Fruit fly (Drosophila melanogaster): ENCODE data around the gene CG32563.

CG32563 gene

DNA sequence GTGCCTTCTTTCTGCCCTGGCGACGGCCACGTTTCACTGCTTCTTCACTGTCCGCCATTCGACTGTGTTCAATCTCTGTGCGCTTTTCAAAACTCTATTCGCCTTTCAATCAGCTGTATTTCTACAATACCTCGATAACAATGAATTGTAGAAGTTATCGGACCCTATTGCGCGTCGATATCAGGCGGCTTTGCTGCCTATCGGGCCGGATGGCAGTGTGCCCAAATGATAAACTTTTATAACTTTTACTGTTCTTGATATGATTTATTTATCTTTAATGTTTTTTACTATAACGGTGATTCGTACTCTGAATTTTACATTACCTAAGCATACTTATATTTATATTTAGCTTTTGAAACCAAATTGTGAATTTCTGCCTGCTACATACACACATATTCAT, 36.6 kb downstream of the CG32563 start, which contains the start of gene CG8915 (continued):
- no peak for TF ChIP-seq CG3281 (GFP tag; optimal IDR thresholded peaks at IDR 0.05)
- TF ChIP-seq Elba2 (GFP tag; optimal IDR thresholded peaks at IDR 0.05) = no peak
- no peak for TF ChIP-seq toy (GFP tag; IDR thresholded peaks at IDR 0.05)
- peak; percentile 53 for TF ChIP-seq gfzf (GFP tag; optimal IDR thresholded peaks at IDR 0.05)
- TF ChIP-seq kay (GFP tag; optimal IDR thresholded peaks at IDR 0.05) = no peak
- no peak for TF ChIP-seq NC2β (GFP tag; optimal IDR thresholded peaks at IDR 0.05)
- TF ChIP-seq CG12236 (GFP tag; optimal IDR thresholded peaks at IDR 0.05) = no peak
- no peak for TF ChIP-seq CG10462 (GFP tag; optimal IDR thresholded peaks at IDR 0.05)
- no peak for TF ChIP-seq Mes4 (GFP tag; optimal IDR thresholded peaks at IDR 0.05)
- TF ChIP-seq CG4360 (GFP tag; IDR thresholded peaks at IDR 0.05) = no peak
- no peak for TF ChIP-seq Pdp1 (GFP tag; optimal IDR thresholded peaks at IDR 0.05)
- no peak for TF ChIP-seq Gug (GFP tag; IDR thresholded peaks at IDR 0.05)
- no peak for TF ChIP-seq unpg (GFP tag; optimal IDR thresholded peaks at IDR 0.05)
- no peak for TF ChIP-seq Dbx (GFP tag; IDR thresholded peaks at IDR 0.05)
- no peak for TF ChIP-seq klu (GFP tag; IDR thresholded peaks at IDR 0.05)
- TF ChIP-seq zen2 (GFP tag; IDR thresholded peaks at IDR 0.05; ENCODE audit: partially characterized antibody) = peak; percentile 63
- TF ChIP-seq CG10565 (GFP tag; optimal IDR thresholded peaks at IDR 0.05) = no peak
- no peak for TF ChIP-seq peb (GFP tag; IDR thresholded peaks at IDR 0.05)
- TF ChIP-seq hkb (optimal IDR thresholded peaks at IDR 0.05) = no peak
- TF ChIP-seq hkb (GFP tag; IDR thresholded peaks at IDR 0.05) = no peak
- no peak for TF ChIP-seq CG13123 (GFP tag; optimal IDR thresholded peaks at IDR 0.05)
- no peak for TF ChIP-seq gcm (GFP tag; optimal IDR thresholded peaks at IDR 0.05)
- TF ChIP-seq CG6791 (GFP tag; IDR thresholded peaks at IDR 0.05; ENCODE audit: partially characterized antibody) = peak; percentile 80
- no peak for TF ChIP-seq NfI (GFP tag; optimal IDR thresholded peaks at IDR 0.05)
- TF ChIP-seq amos (GFP tag; IDR thresholded peaks at IDR 0.05; ENCODE audit: partially characterized antibody) = peak; percentile 47; the same call in 1 of the 2 replicates
- TF ChIP-seq CG6813 (GFP tag; optimal IDR thresholded peaks at IDR 0.05) = no peak
- TF ChIP-seq Kr (GFP tag; optimal IDR thresholded peaks at IDR 0.05) = no peak
- no peak for TF ChIP-seq Adf1 (GFP tag; IDR thresholded peaks at IDR 0.05)
- no peak for TF ChIP-seq Tbp (GFP tag; optimal IDR thresholded peaks at IDR 0.05)
- no peak for TF ChIP-seq ci (GFP tag; IDR thresholded peaks at IDR 0.05)
- no peak for TF ChIP-seq ac (GFP tag; optimal IDR thresholded peaks at IDR 0.05)
- no peak for TF ChIP-seq CG4424 (GFP tag; optimal IDR thresholded peaks at IDR 0.05)
- TF ChIP-seq CG4617 (GFP tag; optimal IDR thresholded peaks at IDR 0.05; ENCODE audit: borderline replicate concordance) = no peak
- no peak for TF ChIP-seq CG7987 (GFP tag; optimal IDR thresholded peaks at IDR 0.05)
- no peak for TF ChIP-seq CG4404 (GFP tag; IDR thresholded peaks at IDR 0.05)
- TF ChIP-seq CG9215 (GFP tag; IDR thresholded peaks at IDR 0.05) = no peak
- no peak for TF ChIP-seq Lhr (GFP tag; optimal IDR thresholded peaks at IDR 0.05)
- TF ChIP-seq Hr78 (GFP tag; optimal IDR thresholded peaks at IDR 0.05) = no peak
- no peak for TF ChIP-seq CG7745 (tag; optimal IDR thresholded peaks at IDR 0.05)
- no peak for TF ChIP-seq TFAM (GFP tag; optimal IDR thresholded peaks at IDR 0.05)
- TF ChIP-seq sc (optimal IDR thresholded peaks at IDR 0.05) = no peak
- TF ChIP-seq sc (GFP tag; optimal IDR thresholded peaks at IDR 0.05) = no peak
- no peak for TF ChIP-seq zf30C (GFP tag; optimal IDR thresholded peaks at IDR 0.05)
- no peak for TF ChIP-seq CG10274 (GFP tag; optimal IDR thresholded peaks at IDR 0.05)
- no peak for TF ChIP-seq CG8765 (GFP tag; IDR thresholded peaks at IDR 0.05)
- no peak for TF ChIP-seq CG11085 (GFP tag; IDR thresholded peaks at IDR 0.05)
- no peak for TF ChIP-seq HLHmδ (GFP tag; optimal IDR thresholded peaks at IDR 0.05)
- no peak for TF ChIP-seq chif (GFP tag; optimal IDR thresholded peaks at IDR 0.05)
- no peak for TF ChIP-seq CG43689 (GFP tag; IDR thresholded peaks at IDR 0.05)
- no peak for TF ChIP-seq CG11696 (GFP tag; IDR thresholded peaks at IDR 0.05)
- TF ChIP-seq Nf-YB (GFP tag; optimal IDR thresholded peaks at IDR 0.05) = no peak
- TF ChIP-seq Poxn (GFP tag; IDR thresholded peaks at IDR 0.05) = no peak
